Fruit fly (Drosophila melanogaster): ENCODE data around the gene La.

Gene La

DNA sequence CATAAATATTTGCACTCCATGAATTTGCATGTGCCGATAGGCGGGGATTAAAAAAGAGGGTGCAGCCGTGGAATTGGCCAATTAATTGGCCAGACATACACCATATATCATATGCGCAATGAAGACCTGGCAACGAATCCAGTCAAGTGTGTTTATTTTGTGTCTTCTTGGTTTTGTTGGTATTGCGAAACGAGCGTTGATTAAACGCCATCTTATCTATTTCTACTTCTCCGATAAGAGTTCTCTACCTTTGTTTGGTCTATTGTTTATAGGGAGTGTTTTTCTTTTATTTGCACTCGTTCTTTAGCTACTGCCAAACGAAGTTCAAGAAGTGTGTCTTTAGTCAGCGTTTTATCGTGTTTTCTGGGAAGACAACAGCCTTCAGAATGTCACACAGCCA is 12.0 kb downstream of the La start:
- no peak for TF ChIP-seq CG17801 (GFP tag; optimal IDR thresholded peaks at IDR 0.05; ENCODE audit: partially characterized antibody)

DNA sequence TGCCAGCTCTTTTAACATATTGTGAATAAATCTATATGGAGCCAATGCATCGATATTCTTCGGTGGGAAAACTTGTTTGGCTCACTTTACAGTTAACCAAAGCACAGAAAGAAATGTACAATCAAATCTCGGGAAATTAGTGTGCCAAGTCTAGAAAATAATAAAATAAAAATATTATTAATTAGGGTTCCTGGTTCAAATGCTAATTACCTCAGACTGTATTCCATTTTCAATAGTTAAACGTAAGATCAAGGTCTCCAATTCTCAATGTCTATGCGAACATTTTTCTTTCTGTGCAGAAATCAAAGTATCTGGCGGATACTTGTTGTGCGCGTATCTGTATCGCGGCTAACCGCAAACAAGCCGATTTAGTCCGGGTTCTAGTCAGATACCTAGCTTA is 14.9 kb downstream of the La start:
- TF ChIP-seq CG17801 (GFP tag; optimal IDR thresholded peaks at IDR 0.05; ENCODE audit: partially characterized antibody) = no peak

DNA sequence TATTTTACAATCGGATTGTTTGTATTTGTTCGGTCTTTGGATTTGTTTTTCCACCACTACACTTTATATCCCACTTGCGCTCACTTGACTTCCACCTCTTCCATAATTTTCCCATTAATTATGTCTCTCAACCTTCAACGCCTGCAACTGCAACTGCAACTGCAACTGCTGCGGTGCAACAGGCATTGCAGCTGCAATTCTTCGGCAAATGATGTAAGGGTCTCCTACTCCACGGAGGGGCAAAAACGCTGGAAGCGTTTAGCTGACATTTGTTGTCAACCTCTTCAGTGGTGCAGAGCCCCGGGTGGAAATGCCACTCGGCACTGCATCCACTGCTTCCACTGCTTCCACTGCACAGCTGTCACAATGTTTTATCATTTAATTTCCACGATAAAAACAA is 16.8 kb downstream of the La start:
- no peak for TF ChIP-seq CG17801 (GFP tag; optimal IDR thresholded peaks at IDR 0.05; ENCODE audit: partially characterized antibody)

DNA sequence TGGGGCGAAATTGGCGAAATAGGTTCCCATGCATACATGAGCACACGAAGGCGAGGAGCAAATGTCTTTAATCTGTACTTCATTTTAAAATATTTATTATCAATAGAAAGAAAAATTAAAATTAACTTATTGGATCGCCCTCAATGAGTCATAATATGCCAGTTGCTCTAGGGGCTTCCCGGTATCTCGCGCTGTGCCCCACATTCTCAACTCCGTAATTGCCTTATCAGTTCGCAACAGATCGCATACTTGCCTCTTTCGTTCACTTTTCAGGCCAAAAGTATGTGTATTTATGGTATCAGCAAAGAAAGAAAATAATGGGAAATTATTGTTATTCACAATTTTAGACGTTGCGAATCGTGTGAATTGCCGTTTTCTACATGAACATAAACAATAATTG is 20.2 kb downstream of the La start:
- no peak for TF ChIP-seq CG17801 (GFP tag; optimal IDR thresholded peaks at IDR 0.05; ENCODE audit: partially characterized antibody)

DNA sequence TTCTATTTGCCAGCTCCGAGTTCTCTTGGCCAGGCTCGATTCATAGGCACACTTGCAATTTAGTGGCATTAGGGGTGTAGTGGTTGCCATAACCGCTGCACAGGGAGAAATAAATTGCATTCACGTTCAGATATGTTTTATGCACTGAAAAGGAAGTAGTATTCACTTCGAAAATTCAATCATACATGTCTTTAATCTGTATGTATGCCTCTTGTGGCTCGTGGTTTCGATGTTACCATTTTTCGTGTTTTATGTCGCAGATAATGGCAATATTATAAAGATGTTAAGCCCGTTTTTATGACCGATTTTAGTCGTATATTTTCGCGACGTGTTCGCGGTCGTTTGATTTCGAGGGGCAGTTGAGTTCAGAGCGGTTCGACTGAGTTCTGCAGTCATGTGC is 21.2 kb downstream of the La start:
- no peak for TF ChIP-seq CG17801 (GFP tag; optimal IDR thresholded peaks at IDR 0.05; ENCODE audit: partially characterized antibody)

DNA sequence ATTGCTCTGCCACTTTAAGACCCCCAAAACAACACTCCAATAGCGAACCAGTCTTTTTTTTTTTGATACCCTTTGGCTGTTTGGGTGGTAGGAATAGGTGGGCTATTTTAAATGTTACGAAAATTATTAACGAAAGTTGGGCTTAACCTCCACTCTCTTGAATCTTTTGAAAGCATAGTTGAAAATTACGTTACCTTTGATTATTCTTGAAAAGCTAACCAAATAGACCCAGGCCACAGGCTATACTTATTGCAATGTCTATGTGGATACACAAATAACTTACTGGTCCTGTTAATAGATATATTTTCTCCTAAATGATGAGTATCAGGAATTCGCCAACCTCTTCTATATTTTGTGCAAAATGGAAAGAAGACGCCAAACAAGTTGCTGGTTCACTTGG is 21.8 kb downstream of the La start:
- TF ChIP-seq CG17801 (GFP tag; optimal IDR thresholded peaks at IDR 0.05; ENCODE audit: partially characterized antibody) = no peak

DNA sequence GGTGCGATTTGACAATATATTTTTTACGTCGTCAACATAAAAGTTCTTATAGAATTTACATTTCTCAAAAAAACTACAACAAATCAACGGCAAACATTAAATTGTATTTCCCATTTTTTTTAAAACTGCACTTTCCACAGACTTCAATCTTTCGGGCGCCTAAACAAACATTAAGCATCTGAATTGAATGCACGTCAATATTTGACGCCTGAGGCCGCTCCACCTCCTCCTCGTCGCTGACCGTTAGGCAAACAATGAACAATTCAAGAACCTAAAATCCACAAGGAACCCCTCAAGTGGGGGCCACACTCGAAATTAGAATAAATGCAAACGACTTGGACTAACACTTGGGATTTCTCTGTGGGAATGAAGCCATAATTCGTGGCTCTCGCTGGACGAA is 22.4 kb downstream of the La start:
- TF ChIP-seq CG17801 (GFP tag; optimal IDR thresholded peaks at IDR 0.05; ENCODE audit: partially characterized antibody) = no peak

DNA sequence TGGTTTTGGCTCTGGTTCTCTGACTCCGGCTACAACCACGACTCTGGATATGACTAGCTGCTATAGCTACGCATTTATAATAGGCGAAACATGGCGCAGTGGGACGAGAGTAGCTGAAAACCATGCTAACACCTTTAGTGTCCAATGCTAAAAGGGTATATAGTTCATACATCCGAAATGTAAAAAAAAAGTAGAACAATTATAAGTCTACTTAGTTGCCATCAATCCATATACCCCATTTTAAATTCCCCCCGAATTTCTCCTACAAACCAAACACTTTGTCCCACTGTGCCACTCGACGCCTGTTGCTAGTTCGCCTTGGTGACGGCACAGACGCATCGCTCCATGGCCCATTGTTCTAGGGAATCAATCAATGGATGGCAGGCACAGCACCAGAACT is 23.5 kb downstream of the La start:
- TF ChIP-seq CG17801 (GFP tag; optimal IDR thresholded peaks at IDR 0.05; ENCODE audit: partially characterized antibody) = no peak

DNA sequence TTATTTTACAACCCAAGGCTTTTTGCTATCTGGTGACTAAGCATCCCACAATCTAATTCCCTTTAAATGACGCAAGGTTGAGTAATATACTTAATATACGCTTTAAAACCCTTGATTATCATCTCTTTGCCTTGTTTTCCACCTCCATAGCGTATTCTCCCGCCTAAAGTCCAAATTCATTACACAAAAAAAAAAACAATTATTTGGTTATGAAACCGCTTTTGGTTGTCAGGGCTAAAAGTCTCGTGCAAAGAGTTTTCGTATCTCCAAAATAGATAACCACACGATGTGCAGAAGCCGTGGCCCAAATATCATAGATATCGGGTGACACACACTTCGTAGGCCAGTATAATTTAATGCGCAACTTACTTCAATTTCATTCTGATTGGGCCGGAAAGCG is 24.4 kb downstream of the La start:
- TF ChIP-seq CG17801 (GFP tag; optimal IDR thresholded peaks at IDR 0.05; ENCODE audit: partially characterized antibody) = no peak

DNA sequence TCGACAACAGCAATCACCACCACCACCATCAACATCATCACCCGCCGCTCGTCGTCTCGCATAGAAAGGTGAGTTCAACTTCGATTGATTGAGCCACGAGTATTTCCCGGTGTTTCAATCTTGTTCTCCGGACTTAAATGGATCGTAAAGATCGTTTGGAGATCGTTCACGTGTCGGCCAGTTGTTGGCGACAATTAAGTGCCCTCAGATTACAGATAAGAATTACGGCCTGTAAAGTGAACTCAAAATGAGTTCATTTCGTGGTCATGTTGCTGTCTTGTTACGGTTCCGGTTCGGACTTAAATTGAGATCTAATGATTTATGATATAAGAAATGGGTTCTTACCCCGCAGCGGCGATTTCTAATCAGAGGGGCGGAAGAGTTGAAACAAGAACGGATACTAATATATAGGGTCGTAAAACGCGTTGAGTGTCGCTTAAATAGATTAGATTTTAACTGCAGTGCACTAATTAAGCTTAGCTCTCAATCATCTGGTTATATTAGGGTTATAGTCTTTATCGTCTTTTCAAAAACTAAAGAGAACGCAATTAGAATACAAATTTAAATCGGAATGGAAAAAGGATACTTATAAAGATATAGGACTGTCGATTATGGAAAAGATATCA is 27.7 kb downstream of the La start:
- no peak for TF ChIP-seq CG17801 (GFP tag; optimal IDR thresholded peaks at IDR 0.05; ENCODE audit: partially characterized antibody)

DNA sequence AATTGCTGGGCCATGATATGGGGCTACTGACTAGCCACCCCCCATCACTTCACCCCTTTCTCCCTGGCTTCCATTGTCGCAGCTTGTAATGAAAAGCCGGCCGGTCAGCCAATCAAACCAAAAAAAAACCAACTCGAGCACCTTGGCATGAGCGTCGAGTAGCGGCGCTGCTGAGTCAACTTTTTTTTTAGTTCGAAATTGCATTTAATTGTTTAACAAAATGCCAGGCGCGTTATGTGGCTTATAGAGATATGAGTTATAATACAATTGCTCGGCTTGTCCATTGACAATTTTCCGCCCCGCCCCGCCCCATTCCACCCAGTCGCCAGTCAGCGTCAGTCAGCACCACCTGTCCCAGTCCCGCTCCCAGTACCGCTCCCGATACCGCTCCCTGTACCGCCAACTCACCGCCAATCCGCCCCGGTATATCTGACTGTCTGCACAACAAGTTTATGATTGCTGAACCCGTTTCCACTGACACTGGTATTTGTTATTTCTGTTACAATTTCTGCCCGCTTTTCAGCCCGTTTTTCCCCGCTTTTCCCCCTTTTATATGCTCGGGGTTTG is 28.5 kb downstream of the La start:
- TF ChIP-seq CG17801 (GFP tag; optimal IDR thresholded peaks at IDR 0.05; ENCODE audit: partially characterized antibody) = no peak

DNA sequence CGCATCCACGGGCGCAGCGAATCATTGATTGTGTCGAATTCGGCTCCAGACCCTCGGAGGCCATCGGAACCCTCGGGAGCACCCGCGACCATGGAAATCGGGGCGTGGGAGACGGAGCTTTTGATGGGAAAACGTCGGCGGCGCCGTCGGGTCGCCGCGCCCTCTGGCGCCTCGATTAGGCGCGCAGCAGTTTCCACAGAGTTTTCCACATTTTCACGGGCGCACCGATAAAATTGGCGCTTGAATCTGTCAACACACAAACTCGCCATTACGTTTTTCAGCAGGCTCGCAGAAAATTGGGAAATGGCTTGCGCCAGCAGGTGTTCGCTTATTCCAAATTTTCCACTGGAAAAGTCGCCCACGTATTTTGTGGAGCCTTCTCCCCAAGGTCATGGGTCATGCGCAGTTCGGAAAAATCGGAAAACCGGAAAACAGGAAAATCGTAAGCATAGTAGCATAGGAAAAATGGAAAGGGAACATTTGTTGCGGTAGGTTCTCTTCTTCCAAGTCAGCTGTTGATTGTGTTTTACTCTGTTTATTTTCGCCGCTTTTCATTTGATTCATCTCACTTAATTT is 35.0 kb downstream of the La start:
- TF ChIP-seq CG17801 (GFP tag; optimal IDR thresholded peaks at IDR 0.05; ENCODE audit: partially characterized antibody) = no peak

DNA sequence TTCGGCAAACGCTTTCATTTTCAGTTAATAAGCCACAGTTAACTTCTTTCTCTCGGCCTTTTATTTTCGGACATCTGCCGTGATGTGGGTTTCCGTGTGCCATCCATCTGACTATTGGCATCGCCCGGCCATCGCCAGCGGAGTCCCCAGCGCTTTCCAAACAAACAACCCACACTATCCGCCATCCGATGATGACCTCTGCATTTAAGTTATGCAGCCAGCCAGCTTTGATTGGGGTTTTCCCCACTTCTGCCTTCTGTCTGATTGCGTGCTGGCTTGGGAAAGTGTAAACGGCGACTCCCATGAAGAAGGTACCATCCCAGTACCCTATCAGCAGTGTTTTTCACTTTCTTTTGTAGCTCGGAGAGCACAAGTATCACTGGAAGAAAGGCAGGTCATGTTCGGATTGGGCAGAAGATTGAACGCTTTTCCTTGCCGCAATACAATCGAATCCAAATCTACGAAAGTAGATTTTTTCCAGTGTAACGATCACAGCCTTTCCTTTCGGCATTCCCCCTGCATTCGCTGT is 36.6 kb downstream of the La start:
- no peak for TF ChIP-seq CG17801 (GFP tag; optimal IDR thresholded peaks at IDR 0.05; ENCODE audit: partially characterized antibody)

DNA sequence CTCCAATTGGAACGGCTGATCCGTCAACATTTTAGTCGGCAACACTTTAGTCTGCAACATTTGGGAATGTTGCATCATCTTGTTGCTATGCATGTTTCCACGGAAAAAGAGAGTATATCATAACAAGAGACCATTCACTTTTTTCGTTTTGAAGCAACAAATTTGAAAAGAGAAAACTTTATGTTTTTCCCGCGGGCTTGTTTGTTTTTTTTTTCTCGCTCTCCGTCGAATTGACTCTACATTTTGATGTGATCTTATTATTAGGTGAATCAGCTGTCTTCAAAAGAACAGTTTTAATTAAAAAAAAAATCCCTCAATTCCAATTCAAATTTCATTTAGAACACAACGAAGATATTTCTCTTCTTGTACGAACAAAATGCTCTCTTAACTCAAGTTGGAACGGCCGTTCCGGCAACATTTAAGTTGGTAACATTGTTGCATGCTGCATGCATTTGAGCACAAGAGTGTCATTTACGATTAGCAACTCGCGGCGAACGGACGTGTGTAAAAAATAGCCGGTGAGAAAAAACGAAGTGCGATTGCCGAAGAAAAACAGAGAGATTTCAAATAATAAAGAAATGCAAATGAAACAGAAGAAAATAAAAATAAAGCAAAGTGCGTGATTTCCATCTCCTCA is 38.9 kb downstream of the La start, which contains the start of gene spir:
Gene spir (plus strand): TSS at position 469 of the 637 bp plus-strand sequence.
- peak; percentile 50 for TF ChIP-seq CG17801 (GFP tag; optimal IDR thresholded peaks at IDR 0.05; ENCODE audit: partially characterized antibody)

Data from ovary, adult (tissue).